Worm (Caenorhabditis elegans): ENCODE measurements around the gene tag-278.

tag-278 gene

DNA sequence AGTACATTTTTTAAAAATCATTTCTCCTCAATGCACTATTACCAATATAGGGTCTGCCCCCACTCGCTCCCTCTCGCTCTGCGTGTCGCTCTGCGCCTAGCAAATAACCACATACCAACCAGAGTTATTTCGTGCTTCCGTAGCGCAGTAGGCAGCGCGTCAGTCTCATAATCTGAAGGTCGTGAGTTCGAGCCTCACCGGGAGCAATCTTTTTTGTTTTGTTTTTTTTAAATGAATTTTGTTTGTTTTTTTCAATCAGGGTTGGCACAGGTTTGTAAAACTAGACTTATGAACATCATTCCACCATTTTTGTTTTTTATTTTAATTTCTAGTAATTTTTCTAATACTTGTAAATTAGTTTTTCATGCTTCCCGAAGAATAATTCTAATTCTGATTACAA, 8.6 kb upstream of the tag-278 start (continued):
- TF ChIP-seq ama-1 (optimal IDR thresholded peaks at IDR 0.05) (no peak), ama-1 (GFP tag; optimal IDR thresholded peaks at IDR 0.05) (peak; percentile 75 to 76), snpc-4 (GFP tag; optimal IDR thresholded peaks at IDR 0.05) (peak; percentile 67), snpc-4 (tag; optimal IDR thresholded peaks at IDR 0.05) (peak in 2 of 4 experiments; percentile 49 to 84), hlh-12 (tag; optimal IDR thresholded peaks at IDR 0.05) (no peak), nhr-80 (tag; optimal IDR thresholded peaks at IDR 0.05) (peak; percentile 16), pbrm-1 (GFP tag; IDR thresholded peaks at IDR 0.05) (peak; percentile 93), Y56A3A.18 (GFP tag; IDR thresholded peaks at IDR 0.05) (peak; percentile 80; the same call in 1 of the 2 replicates), ZK185.1 (tag; optimal IDR thresholded peaks at IDR 0.05; ENCODE audit: poor library complexity, severe bottlenecking) (peak; percentile 81), madf-8 (GFP tag; conservative IDR thresholded peaks at IDR 0.05) (0 out of 2 replicates have a peak, but pooled peaks have one; percentile 27), C17E4.6 (GFP tag; IDR thresholded peaks at IDR 0.05) (no peak), somi-1 (GFP tag; optimal IDR thresholded peaks at IDR 0.05) (peak; percentile 76), repo-1 (tag; optimal IDR thresholded peaks at IDR 0.05) (peak; percentile 54), B0035.1 (tag; optimal IDR thresholded peaks at IDR 0.05) (peak; percentile 65), F37B4.10 (GFP tag; IDR thresholded peaks at IDR 0.05) (0 out of 2 replicates have a peak, but pooled peaks have one; percentile 75), fkh-3 (tag; optimal IDR thresholded peaks at IDR 0.05) (no peak), gei-17 (GFP tag; optimal IDR thresholded peaks at IDR 0.05) (peak; percentile 63), rpc-1 (optimal IDR thresholded peaks at IDR 0.05) (peak; percentile 95), rpc-1 (tag; optimal IDR thresholded peaks at IDR 0.05) (peak; percentile 97), Y67H2A.10 (GFP tag; conservative IDR thresholded peaks at IDR 0.05) (no peak), C06A6.2 (GFP tag; conservative IDR thresholded peaks at IDR 0.05) (peak; percentile 68; the same call in 1 of the 2 replicates), Y79H2A.3 (GFP tag; conservative IDR thresholded peaks at IDR 0.05) (no peak), F52B5.7 (tag; optimal IDR thresholded peaks at IDR 0.05) (peak; percentile 73), nhr-120 (GFP tag; IDR thresholded peaks at IDR 0.05) (no peak), hrde-1 (tag; optimal IDR thresholded peaks at IDR 0.05; ENCODE audit: borderline replicate concordance) (peak; percentile 44), B0336.3 (GFP tag; IDR thresholded peaks at IDR 0.05) (peak; percentile 64), aptf-2 (GFP tag; conservative IDR thresholded peaks at IDR 0.05) (peak; percentile 57; the same call in 1 of the 2 replicates), lsl-1 (GFP tag; optimal IDR thresholded peaks at IDR 0.05) (peak; percentile 13), him-1 (tag; optimal IDR thresholded peaks at IDR 0.05) (peak; percentile 98), ets-4 (GFP tag; optimal IDR thresholded peaks at IDR 0.05) (no peak), F22D6.2 (tag; optimal IDR thresholded peaks at IDR 0.05) (no peak), ztf-6 (GFP tag; IDR thresholded peaks at IDR 0.05) (no peak; the same call in 1 of the 2 replicates), xnd-1 (tag; optimal IDR thresholded peaks at IDR 0.05) (no peak), tbp1 (GFP tag; optimal IDR thresholded peaks at IDR 0.05) (peak; percentile 99), mes-4 (tag; optimal IDR thresholded peaks at IDR 0.05) (peak; percentile 48), Y53G8AR.9 (GFP tag; conservative IDR thresholded peaks at IDR 0.05) (no peak), sdz-38 (tag; optimal IDR thresholded peaks at IDR 0.05) (no peak), nhr-179 (tag; optimal IDR thresholded peaks at IDR 0.05) (peak; percentile 10), zfh-2 (GFP tag; conservative IDR thresholded peaks at IDR 0.05) (0 out of 2 replicates have a peak, but pooled peaks have one; percentile 6), hsf-1 (GFP tag; IDR thresholded peaks at IDR 0.05) (0 out of 2 replicates have a peak, but pooled peaks have one; percentile 50), lir-1 (GFP tag; conservative IDR thresholded peaks at IDR 0.05) (peak; percentile 73; the same call in 1 of the 2 replicates), nhr-90 (tag; optimal IDR thresholded peaks at IDR 0.05) (peak; percentile 91), egl-18 (GFP tag; IDR thresholded peaks at IDR 0.05) (no peak), dox-1 (GFP tag; IDR thresholded peaks at IDR 0.05) (peak; percentile 89), Y95B8A.8 (GFP tag; IDR thresholded peaks at IDR 0.05) (no peak), egl-44 (GFP tag; IDR thresholded peaks at IDR 0.05) (peak; percentile 70), rcor-1 (GFP tag; IDR thresholded peaks at IDR 0.05) (peak; percentile 77), pha-4 (tag; optimal IDR thresholded peaks at IDR 0.05) (no peak), mcd-1 (GFP tag; IDR thresholded peaks at IDR 0.05) (peak; percentile 73), lag-1 (GFP tag; IDR thresholded peaks at IDR 0.05) (no peak)

All from whole organism, young adult.